Worm (Caenorhabditis elegans) whole organism, L1 larva: ENCODE data around the gene exos-4.2.

Experiments
- C16A3.4 ChIP-seq: fragments of 150-350 bp; optimal IDR thresholded peaks from 2 replicates; lab custom pipeline; 2014; ENCODE audit warnings: missing biosample characterization, missing genetic modification characterization
- C34B4.2 ChIP-seq: sonication (generic microtip); optimal IDR thresholded peaks from 2 replicates; lab custom pipeline; 2017; ENCODE audit warnings: mild to moderate bottlenecking, missing genetic modification characterization, missing compliant biosample characterization
- Y116A8C.19 ChIP-seq: sonication (generic microtip); optimal IDR thresholded peaks from 2 replicates; lab custom pipeline; 2016; ENCODE audit warnings: missing compliant biosample characterization, missing genetic modification characterization, borderline replicate concordance
- aha-1 ChIP-seq: fragments of 150-350 bp; optimal IDR thresholded peaks from 2 replicates; lab custom pipeline; 2014; ENCODE audit warnings: missing biosample characterization, missing genetic modification characterization
- alr-1 ChIP-seq: fragments of 200-800 bp; sonication (Bioruptor generic); optimal IDR thresholded peaks from 2 replicates; lab custom pipeline; 2018; ENCODE audit warnings: borderline replicate concordance, mild to moderate bottlenecking, missing genetic modification characterization, missing compliant biosample characterization
- ama-1 ChIP-seq: fragments of 150-350 bp; optimal IDR thresholded peaks from 2 replicates; lab custom pipeline; 2014
- ceh-63 ChIP-seq: fragments of 200-800 bp; sonication (Bioruptor generic); optimal IDR thresholded peaks from 2 replicates; lab custom pipeline; 2018; ENCODE audit warnings: mild to moderate bottlenecking, missing genetic modification characterization, missing compliant biosample characterization
- ceh-8 ChIP-seq: fragments of 200-800 bp; sonication (Bioruptor generic); optimal IDR thresholded peaks from 2 replicates; lab custom pipeline; 2018; ENCODE audit warnings: mild to moderate bottlenecking, missing genetic modification characterization, moderate library complexity, missing compliant biosample characterization
- ceh-82 ChIP-seq, 3 experiments: fragments of 150-350 bp in 1 of 3; sonication (generic microtip) in 2 of 3; optimal IDR thresholded peaks; 2 replicates each; lab custom pipeline; 2014 to 2017; ENCODE audit warnings: missing biosample characterization in 3 of 3, missing genetic modification characterization in 3 of 3
- ceh-88 ChIP-seq: fragments of 200-800 bp; sonication (Bioruptor generic); IDR thresholded peaks from 2 replicates; pipeline ENCODE4 v1.3.6; 2022; ENCODE audit warnings: missing genetic modification characterization, missing compliant biosample characterization
- dpl-1 ChIP-seq, 3 experiments: fragments of 150-350 bp in 2 of 3; sonication (generic microtip) in 1 of 3; optimal IDR thresholded peaks; 2 replicates each; lab custom pipeline; 2014 to 2017; ENCODE audit warnings: missing biosample characterization in 3 of 3, missing genetic modification characterization in 3 of 3, missing genetic modification reagents in 3 of 3
- dsc-1 ChIP-seq: sonication (generic microtip); optimal IDR thresholded peaks from 2 replicates; lab custom pipeline; 2016; ENCODE audit warnings: mild to moderate bottlenecking, missing genetic modification characterization, missing compliant biosample characterization
- efl-1 ChIP-seq, 4 experiments: fragments of 150-350 bp; optimal IDR thresholded peaks in 3 of 4; peaks in 1 of 4; 1 replicate in 1 of 4; 2 replicates in 3 of 4; lab custom pipeline; 2014; ENCODE audit warnings: missing biosample characterization in 2 of 4, missing genetic modification characterization in 2 of 4, missing genetic modification reagents in 2 of 4
- efl-3 ChIP-seq: fragments of 200-800 bp; sonication (Bioruptor generic); optimal IDR thresholded peaks from 2 replicates; lab custom pipeline; 2018; ENCODE audit warnings: mild to moderate bottlenecking, missing genetic modification characterization, missing compliant biosample characterization
- egl-27 ChIP-seq, 2 experiments: fragments of 150-350 bp in 1 of 2; sonication (generic microtip); optimal IDR thresholded peaks; 3 replicates each; lab custom pipeline; 2017 to 2018; ENCODE audit warnings: missing biosample characterization in 2 of 2, missing genetic modification characterization in 2 of 2, missing genetic modification reagents in 2 of 2
- elt-2 ChIP-seq: sonication (generic microtip); optimal IDR thresholded peaks from 2 replicates; lab custom pipeline; 2016; ENCODE audit warnings: missing genetic modification characterization, mild to moderate bottlenecking, inconsistent platforms, missing compliant biosample characterization, missing genetic modification reagents
- elt-3 ChIP-seq, 6 experiments: fragments of 150-350 bp in 1 of 6; sonication (generic microtip); optimal IDR thresholded peaks; 2 replicates each; lab custom pipeline; 2017 to 2018; ENCODE audit warnings: missing biosample characterization in 6 of 6, missing genetic modification characterization in 6 of 6, inconsistent platforms in 1 of 6
- ets-5 ChIP-seq: fragments of 200-800 bp; sonication (Bioruptor generic); IDR thresholded peaks from 2 replicates; pipeline ENCODE4 v1.3.6; 2022; ENCODE audit warnings: missing genetic modification characterization, missing compliant biosample characterization
- fkh-10 ChIP-seq: sonication (generic microtip); optimal IDR thresholded peaks from 2 replicates; lab custom pipeline; 2017; ENCODE audit warnings: missing biosample characterization, missing genetic modification reagents, missing genetic modification characterization
- fkh-8 ChIP-seq: sonication (generic microtip); optimal IDR thresholded peaks from 2 replicates; lab custom pipeline; 2016; ENCODE audit warnings: mild to moderate bottlenecking, missing genetic modification characterization, missing compliant biosample characterization
- fos-1 ChIP-seq: fragments of 150-350 bp; optimal IDR thresholded peaks from 2 replicates; lab custom pipeline; 2014; ENCODE audit warnings: missing biosample characterization, missing genetic modification characterization
- grh-1 ChIP-seq: fragments of 200-800 bp; sonication (Bioruptor generic); IDR thresholded peaks from 2 replicates; pipeline ENCODE4 v1.3.6; 2022; ENCODE audit warnings: missing genetic modification reagents, missing genetic modification characterization, missing compliant biosample characterization
- hlh-4 ChIP-seq: sonication (generic microtip); optimal IDR thresholded peaks from 2 replicates; lab custom pipeline; 2016; ENCODE audit warnings: mild to moderate bottlenecking, missing genetic modification characterization, missing compliant biosample characterization
- hpl-2 ChIP-seq: fragments of 150-350 bp; optimal IDR thresholded peaks from 2 replicates; lab custom pipeline; 2014; ENCODE audit warnings: missing biosample characterization, missing genetic modification reagents, missing genetic modification characterization
- irx-1 ChIP-seq: sonication (generic microtip); optimal IDR thresholded peaks from 2 replicates; lab custom pipeline; 2016; ENCODE audit warnings: missing genetic modification characterization, missing compliant biosample characterization
- isw-1 ChIP-seq: fragments of 200-800 bp; sonication (Bioruptor generic); IDR thresholded peaks from 2 replicates; pipeline ENCODE4 v1.3.6; 2022; ENCODE audit warnings: missing genetic modification characterization, missing compliant biosample characterization
- jun-1 ChIP-seq: fragments of 150-350 bp; optimal IDR thresholded peaks from 2 replicates; lab custom pipeline; 2014; ENCODE audit warnings: missing biosample characterization, missing genetic modification reagents, missing genetic modification characterization
- lin-15B ChIP-seq: fragments of 150-350 bp; sonication (generic microtip); optimal IDR thresholded peaks from 3 replicates; lab custom pipeline; 2014; ENCODE audit warnings: missing biosample characterization, missing genetic modification characterization
- lsy-2 ChIP-seq, 2 experiments: fragments of 150-350 bp; optimal IDR thresholded peaks; 2 replicates each; lab custom pipeline; 2014; ENCODE audit warnings: missing biosample characterization in 2 of 2, missing genetic modification characterization in 2 of 2
- mdl-1 ChIP-seq, 2 experiments: fragments of 150-350 bp; optimal IDR thresholded peaks; 2 replicates each; lab custom pipeline; 2014 to 2017; ENCODE audit warnings: missing biosample characterization in 2 of 2, missing genetic modification characterization in 2 of 2, inconsistent platforms in 1 of 2
- mef-2 ChIP-seq: fragments of 150-350 bp; optimal IDR thresholded peaks from 2 replicates; lab custom pipeline; 2014; ENCODE audit warnings: missing biosample characterization, missing genetic modification characterization
- mep-1 ChIP-seq: fragments of 150-350 bp; optimal IDR thresholded peaks from 2 replicates; lab custom pipeline; 2014; ENCODE audit warnings: missing biosample characterization, missing genetic modification characterization
- nhr-11 ChIP-seq: fragments of 150-350 bp; optimal IDR thresholded peaks from 2 replicates; lab custom pipeline; 2014; ENCODE audit warnings: missing biosample characterization, missing genetic modification characterization
- nhr-12 ChIP-seq: sonication (generic microtip); optimal IDR thresholded peaks from 2 replicates; lab custom pipeline; 2017; ENCODE audit warnings: missing biosample characterization, missing genetic modification characterization
- nhr-20 ChIP-seq: sonication (generic microtip); optimal IDR thresholded peaks from 2 replicates; lab custom pipeline; 2016; ENCODE audit warnings: mild to moderate bottlenecking, missing genetic modification characterization, missing compliant biosample characterization
- nhr-237 ChIP-seq: fragments of 150-350 bp; optimal IDR thresholded peaks from 2 replicates; lab custom pipeline; 2014; ENCODE audit warnings: missing biosample characterization, missing genetic modification characterization
- nhr-28 ChIP-seq: fragments of 150-350 bp; optimal IDR thresholded peaks from 2 replicates; lab custom pipeline; 2014; ENCODE audit warnings: missing biosample characterization, missing genetic modification characterization
- nhr-47 ChIP-seq: sonication (generic microtip); optimal IDR thresholded peaks from 2 replicates; lab custom pipeline; 2016; ENCODE audit warnings: mild to moderate bottlenecking, missing genetic modification characterization, moderate library complexity, missing compliant biosample characterization
- nhr-77 ChIP-seq: fragments of 150-350 bp; optimal IDR thresholded peaks from 2 replicates; lab custom pipeline; 2014; ENCODE audit warnings: missing biosample characterization, missing genetic modification characterization
- nhr-84 ChIP-seq: sonication (generic microtip); optimal IDR thresholded peaks from 2 replicates; lab custom pipeline; 2017; ENCODE audit warnings: missing biosample characterization, missing genetic modification characterization
- nhr-85 ChIP-seq: sonication (generic microtip); peaks from one replicate; lab custom pipeline; 2016; ENCODE audit warnings: missing genetic modification characterization, inconsistent platforms, missing compliant biosample characterization
- pag-3 ChIP-seq: sonication (generic microtip); optimal IDR thresholded peaks from 2 replicates; lab custom pipeline; 2017; ENCODE audit warnings: missing genetic modification characterization, mild to moderate bottlenecking, missing compliant biosample characterization, antibody characterized with exemption, borderline replicate concordance; ENCODE audit not compliant: insufficient read depth
- pax-3 ChIP-seq: fragments of 200-800 bp; sonication (Bioruptor generic); optimal IDR thresholded peaks from 2 replicates; lab custom pipeline; 2018; ENCODE audit warnings: mild to moderate bottlenecking, missing genetic modification characterization, moderate library complexity, missing compliant biosample characterization
- skn-1 ChIP-seq: fragments of 150-350 bp; optimal IDR thresholded peaks from 2 replicates; lab custom pipeline; 2014; ENCODE audit warnings: missing biosample characterization, missing genetic modification characterization
- snpc-4 ChIP-seq: fragments of 150-350 bp; optimal IDR thresholded peaks from 2 replicates; lab custom pipeline; 2014; ENCODE audit warnings: missing biosample characterization, missing genetic modification characterization
- snu-23 ChIP-seq: sonication (generic microtip); optimal IDR thresholded peaks from 2 replicates; lab custom pipeline; 2016; ENCODE audit warnings: missing genetic modification characterization, missing compliant biosample characterization
- tbx-2 ChIP-seq: sonication (generic microtip); optimal IDR thresholded peaks from 2 replicates; lab custom pipeline; 2016; ENCODE audit warnings: missing genetic modification characterization, missing compliant biosample characterization
- tlp-1 ChIP-seq: fragments of 150-350 bp; optimal IDR thresholded peaks from 2 replicates; lab custom pipeline; 2014; ENCODE audit warnings: missing biosample characterization, missing genetic modification characterization
- unc-130 ChIP-seq: fragments of 150-350 bp; optimal IDR thresholded peaks from 2 replicates; lab custom pipeline; 2017; ENCODE audit warnings: missing biosample characterization, missing genetic modification characterization, inconsistent platforms
- unc-62 ChIP-seq: fragments of 150-350 bp; optimal IDR thresholded peaks from 2 replicates; lab custom pipeline; 2014; ENCODE audit warnings: missing biosample characterization, missing genetic modification reagents, missing genetic modification characterization
- unc-86 ChIP-seq: sonication (generic microtip); optimal IDR thresholded peaks from 2 replicates; lab custom pipeline; 2016; ENCODE audit warnings: missing genetic modification characterization, missing compliant biosample characterization
- unc-98 ChIP-seq: fragments of 200-800 bp; sonication (Bioruptor generic); IDR thresholded peaks from 2 replicates; pipeline ENCODE4 v1.3.6; 2022; ENCODE audit warnings: missing genetic modification characterization, missing compliant biosample characterization
- zag-1 ChIP-seq: fragments of 150-350 bp; optimal IDR thresholded peaks from 2 replicates; lab custom pipeline; 2014; ENCODE audit warnings: missing biosample characterization, missing genetic modification characterization
- zip-4 ChIP-seq: fragments of 200-800 bp; sonication (Bioruptor generic); optimal IDR thresholded peaks from 2 replicates; lab custom pipeline; 2018; ENCODE audit warnings: mild to moderate bottlenecking, missing genetic modification characterization, moderate library complexity, missing compliant biosample characterization

exos-4.2 gene

DNA sequence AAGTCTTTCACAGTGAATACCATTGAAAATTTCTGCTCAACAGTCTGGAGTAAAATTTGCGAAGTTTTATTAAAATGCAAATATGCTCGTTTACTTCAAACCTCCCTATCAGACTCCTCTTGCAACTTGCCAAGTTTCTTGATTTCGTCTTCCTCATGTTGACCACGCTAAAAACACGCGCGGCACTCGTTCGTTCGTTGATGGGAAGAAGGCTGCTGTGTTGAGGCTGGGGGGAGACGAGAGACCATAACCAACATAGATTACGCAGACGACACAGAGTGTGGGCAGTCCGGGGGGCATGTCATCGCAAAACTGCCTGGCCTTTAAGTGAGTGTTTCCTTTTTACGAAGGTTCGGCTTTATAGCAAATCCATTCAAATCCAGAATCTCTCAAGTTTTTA is 16.0 kb upstream of the exos-4.2 start (continued):
- TF ChIP-seq fkh-8 (no peak), tbx-2 (tag; lab: Kevin White, UChicago) (no peak), unc-130 (tag; lab: Kevin White, UChicago) (peak; percentile 37), snu-23 (GFP tag; lab: Kevin White, UChicago) (peak; percentile 49), fos-1 (tag; lab: Kevin White, UChicago) (no peak), lsy-2 (tag; optimal IDR thresholded peaks at IDR 0.05; lab: Kevin White, UChicago) (peak in 1 of 2 experiments; percentile 19), C16A3.4 (tag; lab: Kevin White, UChicago) (no peak), hlh-4 (tag; lab: Kevin White, UChicago) (no peak), egl-27 (tag; optimal IDR thresholded peaks at IDR 0.05; lab: Kevin White, UChicago) (no peak), mdl-1 (tag; optimal IDR thresholded peaks at IDR 0.05; lab: Kevin White, UChicago) (peak in 1 of 2 experiments; percentile 59), pax-3 (tag; lab: Kevin White, UChicago) (no peak), elt-3 (tag; optimal IDR thresholded peaks at IDR 0.05; lab: Kevin White, UChicago) (peak in 1 of 6 experiments; percentile 35), tlp-1 (no peak), isw-1 (GFP tag; lab: Robert Waterston, UW) (no peak), skn-1 (peak; percentile 8), nhr-84 (no peak), zag-1 (tag; lab: Kevin White, UChicago) (no peak), ceh-88 (GFP tag; lab: Robert Waterston, UW) (no peak), dpl-1 (GFP tag; optimal IDR thresholded peaks at IDR 0.05; lab: Kevin White, UChicago) (peak in 1 of 3 experiments; percentile 28), ets-5 (no peak), elt-2 (no peak), lin-15B (tag; lab: Kevin White, UChicago) (no peak), pag-3 (tag; lab: Kevin White, UChicago) (no peak), nhr-237 (tag; lab: Kevin White, UChicago) (no peak), aha-1 (tag; lab: Kevin White, UChicago) (no peak), fkh-10 (GFP tag; lab: Kevin White, UChicago) (no peak), nhr-28 (tag; lab: Kevin White, UChicago) (no peak), unc-62 (GFP tag; lab: Kevin White, UChicago) (no peak), grh-1 (GFP tag; lab: Robert Waterston, UW) (no peak), ceh-82 (tag; optimal IDR thresholded peaks at IDR 0.05; lab: Kevin White, UChicago) (peak in 1 of 3 experiments; percentile 59), dsc-1 (tag; lab: Kevin White, UChicago) (no peak), hpl-2 (GFP tag; lab: Kevin White, UChicago) (no peak), nhr-12 (tag; lab: Kevin White, UChicago) (no peak), snpc-4 (tag; lab: Kevin White, UChicago) (no peak), mef-2 (tag; lab: Kevin White, UChicago) (no peak), mep-1 (peak; percentile 48), nhr-11 (tag; lab: Kevin White, UChicago) (no peak), ceh-63 (no peak), C34B4.2 (tag; lab: Kevin White, UChicago) (no peak), irx-1 (tag; lab: Kevin White, UChicago) (no peak), alr-1 (tag; lab: Kevin White, UChicago) (no peak), zip-4 (GFP tag; lab: Kevin White, UChicago) (no peak), jun-1 (tag; lab: Kevin White, UChicago) (no peak), unc-86 (tag; lab: Kevin White, UChicago) (no peak), efl-1 (optimal IDR thresholded peaks at IDR 0.05; lab: Kevin White, UChicago) (peak; percentile 6 to 15), efl-1 (GFP tag; optimal IDR thresholded peaks at IDR 0.05 in 1 of 2; lab: Kevin White, UChicago) (peak; percentile 6 to 79), nhr-85 (tag; lab: Kevin White, UChicago) (no peak), nhr-47 (no peak), nhr-77 (no peak), ceh-8 (GFP tag; lab: Kevin White, UChicago) (no peak), unc-98 (GFP tag; lab: Robert Waterston, UW) (no peak), nhr-20 (tag; lab: Kevin White, UChicago) (peak; percentile 21), Y116A8C.19 (tag; lab: Kevin White, UChicago) (no peak), efl-3 (GFP tag; lab: Kevin White, UChicago) (no peak), ama-1 (lab: Kevin White, UChicago) (no peak)
